Fruit fly (Drosophila melanogaster) whole organism, embryonic: ENCODE data around the gene CG2120.

Experiments
- Atf6 ChIP-seq: fragments of 200-800 bp; sonication (Bioruptor generic); IDR thresholded peaks from 2 replicates; pipeline ENCODE4 v1.3.6; 2022; ENCODE audit warnings: missing biosample characterization, missing genetic modification characterization
- CG10321 ChIP-seq: fragments of 200-800 bp; sonication (Bioruptor generic); IDR thresholded peaks from 2 replicates; pipeline ENCODE4 v1.3.6; 2022; ENCODE audit warnings: missing biosample characterization, missing genetic modification characterization
- CG10462 ChIP-seq: fragments of 200-800 bp; sonication (Bioruptor generic); optimal IDR thresholded peaks from 2 replicates; lab custom pipeline; 2016; ENCODE audit warnings: missing biosample characterization, missing genetic modification characterization
- CG10543 ChIP-seq: fragments of 200-800 bp; sonication (Bioruptor generic); optimal IDR thresholded peaks from 3 replicates; lab custom pipeline; 2017; ENCODE audit warnings: missing biosample characterization, mild to moderate bottlenecking, missing genetic modification characterization, moderate library complexity
- CG11247 ChIP-seq: fragments of 200-800 bp; sonication (Bioruptor generic); IDR thresholded peaks from 2 replicates; pipeline ENCODE4 v1.3.6; 2022; ENCODE audit warnings: missing biosample characterization, missing genetic modification characterization
- CG12104 ChIP-seq: fragments of 200-800 bp; sonication (Bioruptor generic); optimal IDR thresholded peaks from 3 replicates; lab custom pipeline; 2016; ENCODE audit warnings: missing biosample characterization, missing genetic modification characterization
- CG12769 ChIP-seq: fragments of 200-800 bp; sonication (Bioruptor generic); optimal IDR thresholded peaks from 2 replicates; lab custom pipeline; 2019; ENCODE audit warnings: missing biosample characterization, mild to moderate bottlenecking, missing genetic modification characterization, moderate library complexity
- CG13624 ChIP-seq: fragments of 200-800 bp; sonication (Bioruptor generic); optimal IDR thresholded peaks from 2 replicates; lab custom pipeline; 2016; ENCODE audit warnings: missing biosample characterization, missing genetic modification characterization
- CG15269 ChIP-seq: fragments of 200-800 bp; sonication (Bioruptor generic); optimal IDR thresholded peaks from 2 replicates; lab custom pipeline; 2018; ENCODE audit warnings: missing biosample characterization, mild to moderate bottlenecking, missing genetic modification characterization, moderate library complexity
- CG15514 ChIP-seq: fragments of 200-800 bp; sonication (Bioruptor generic); optimal IDR thresholded peaks from 3 replicates; lab custom pipeline; 2017; ENCODE audit warnings: missing biosample characterization, missing genetic modification characterization, mild to moderate bottlenecking, moderate library complexity, missing genetic modification reagents
- CG17829 ChIP-seq: fragments of 200-800 bp; optimal IDR thresholded peaks from 2 replicates; lab custom pipeline; 2019; ENCODE audit warnings: missing biosample characterization, mild to moderate bottlenecking, missing genetic modification characterization, moderate library complexity
- CG1832 ChIP-seq: fragments of 200-800 bp; sonication (Bioruptor generic); optimal IDR thresholded peaks from 2 replicates; lab custom pipeline; 2017; ENCODE audit warnings: missing biosample characterization, mild to moderate bottlenecking, missing genetic modification characterization, inconsistent platforms
- CG18476 ChIP-seq: fragments of 200-800 bp; sonication (Bioruptor generic); optimal IDR thresholded peaks from 2 replicates; lab custom pipeline; 2016; ENCODE audit warnings: missing biosample characterization, mild to moderate bottlenecking, missing genetic modification characterization
- CG2678 ChIP-seq: fragments of 200-800 bp; sonication (Bioruptor generic); optimal IDR thresholded peaks from 3 replicates; lab custom pipeline; 2019; ENCODE audit warnings: missing biosample characterization, mild to moderate bottlenecking, missing genetic modification characterization, moderate library complexity
- CG31441 ChIP-seq: fragments of 200-800 bp; sonication (Bioruptor generic); IDR thresholded peaks from 2 replicates; pipeline ENCODE4 v1.3.6; 2022; ENCODE audit warnings: missing biosample characterization, missing genetic modification characterization
- CG34376 ChIP-seq: fragments of 200-800 bp; sonication (Bioruptor generic); optimal IDR thresholded peaks from 2 replicates; lab custom pipeline; 2018; ENCODE audit warnings: missing biosample characterization, mild to moderate bottlenecking, missing genetic modification characterization
- CG4360 ChIP-seq: fragments of 200-800 bp; sonication (Bioruptor generic); IDR thresholded peaks from 2 replicates; pipeline ENCODE4 v1.3.6; 2022; ENCODE audit warnings: missing biosample characterization, missing genetic modification characterization
- CG6765 ChIP-seq: fragments of 200-800 bp; sonication (Bioruptor generic); optimal IDR thresholded peaks from 3 replicates; lab custom pipeline; 2017; ENCODE audit warnings: missing biosample characterization, mild to moderate bottlenecking, missing genetic modification characterization
- CG9932 ChIP-seq: fragments of 200-800 bp; sonication (Bioruptor generic); IDR thresholded peaks from 2 replicates; pipeline ENCODE4 v1.3.6; 2022; ENCODE audit warnings: missing biosample characterization, missing genetic modification characterization
- CTCF ChIP-seq: fragments of 200-800 bp; sonication (Bioruptor generic); optimal IDR thresholded peaks from 2 replicates; lab custom pipeline; 2017; ENCODE audit warnings: missing biosample characterization, mild to moderate bottlenecking, missing genetic modification characterization, moderate library complexity
- Dip2 ChIP-seq: fragments of 200-800 bp; sonication (Bioruptor generic); IDR thresholded peaks from 2 replicates; pipeline ENCODE4 v1.3.6; 2022; ENCODE audit warnings: missing biosample characterization, missing genetic modification characterization
- Doc3 ChIP-seq: fragments of 200-800 bp; sonication (Bioruptor generic); IDR thresholded peaks from 3 replicates; pipeline ENCODE4 v1.3.6; 2022; ENCODE audit warnings: missing biosample characterization, missing genetic modification characterization; ENCODE audit not compliant: partially characterized antibody
- Ets65A ChIP-seq: fragments of 200-800 bp; sonication (Bioruptor generic); peaks from one replicate; lab custom pipeline; 2016; ENCODE audit warnings: missing biosample characterization, missing genetic modification characterization
- Fer3 ChIP-seq: fragments of 200-800 bp; sonication (Bioruptor generic); optimal IDR thresholded peaks from 2 replicates; lab custom pipeline; 2018; ENCODE audit warnings: missing biosample characterization, mild to moderate bottlenecking, missing genetic modification characterization, moderate library complexity
- Hr78 ChIP-seq, 2 experiments: fragments of 200-800 bp in 1 of 2; fragments of >200 bp in 1 of 2; sonication (Bioruptor generic) in 1 of 2; optimal IDR thresholded peaks; 2 replicates each; lab custom pipeline; 2017 to 2019; ENCODE audit warnings: missing biosample characterization in 2 of 2, missing genetic modification characterization in 2 of 2, mild to moderate bottlenecking in 1 of 2, moderate library complexity in 1 of 2
- Meics ChIP-seq: fragments of 200-800 bp; sonication (Bioruptor generic); optimal IDR thresholded peaks from 2 replicates; lab custom pipeline; 2017; ENCODE audit warnings: missing biosample characterization, mild to moderate bottlenecking, missing genetic modification characterization
- NFAT ChIP-seq: fragments of 200-800 bp; sonication (Bioruptor generic); IDR thresholded peaks from 2 replicates; pipeline ENCODE4 v1.3.6; 2022; ENCODE audit warnings: missing biosample characterization, missing genetic modification characterization
- Sry-β ChIP-seq: fragments of 200-800 bp; sonication (Bioruptor generic); optimal IDR thresholded peaks from 2 replicates; lab custom pipeline; 2018; ENCODE audit warnings: missing biosample characterization, mild to moderate bottlenecking, missing genetic modification characterization, moderate library complexity
- bcd ChIP-seq: fragments of 200-800 bp; sonication (Bioruptor generic); optimal IDR thresholded peaks from 2 replicates; lab custom pipeline; 2017; ENCODE audit warnings: missing biosample characterization, mild to moderate bottlenecking, missing genetic modification characterization
- crol ChIP-seq: fragments of 200-800 bp; sonication (Bioruptor generic); IDR thresholded peaks from 2 replicates; pipeline ENCODE4 v1.3.6; 2022; ENCODE audit warnings: missing biosample characterization, missing genetic modification characterization
- crp ChIP-seq, 2 experiments: fragments of 200-800 bp; sonication (Bioruptor generic); optimal IDR thresholded peaks; 2 replicates in 1 of 2; 3 replicates in 1 of 2; lab custom pipeline; 2017; ENCODE audit warnings: missing biosample characterization in 2 of 2, missing genetic modification characterization in 2 of 2, mild to moderate bottlenecking in 1 of 2, moderate library complexity in 1 of 2
- danr ChIP-seq: fragments of 200-800 bp; sonication (Bioruptor generic); IDR thresholded peaks from 2 replicates; pipeline ENCODE4 v1.3.6; 2022; ENCODE audit warnings: missing biosample characterization, missing genetic modification characterization
- kah ChIP-seq: fragments of 200-800 bp; sonication (Bioruptor generic); optimal IDR thresholded peaks from 2 replicates; lab custom pipeline; 2018; ENCODE audit warnings: missing biosample characterization, mild to moderate bottlenecking, missing genetic modification characterization
- kni ChIP-seq: fragments of 200-800 bp; sonication (Bioruptor generic); optimal IDR thresholded peaks from 3 replicates; lab custom pipeline; 2017; ENCODE audit warnings: mild to moderate bottlenecking, missing biosample characterization, missing genetic modification reagents, missing genetic modification characterization
- lab ChIP-seq: fragments of 200-800 bp; sonication (Bioruptor generic); optimal IDR thresholded peaks from 3 replicates; lab custom pipeline; 2017; ENCODE audit warnings: missing biosample characterization, missing genetic modification characterization, mild to moderate bottlenecking, moderate library complexity, missing genetic modification reagents
- lmd ChIP-seq: fragments of 200-800 bp; sonication (Bioruptor generic); IDR thresholded peaks from 2 replicates; pipeline ENCODE4 v1.3.6; 2022; ENCODE audit warnings: missing biosample characterization, missing genetic modification characterization
- nom ChIP-seq: fragments of 200-800 bp; sonication (Bioruptor generic); optimal IDR thresholded peaks from 2 replicates; lab custom pipeline; 2017; ENCODE audit warnings: missing biosample characterization, missing genetic modification characterization, mild to moderate bottlenecking, moderate library complexity, missing genetic modification reagents
- pzg ChIP-seq: fragments of 200-800 bp; sonication (Bioruptor generic); optimal IDR thresholded peaks from 3 replicates; lab custom pipeline; 2018; ENCODE audit warnings: missing biosample characterization, mild to moderate bottlenecking, missing genetic modification characterization, moderate library complexity
- row ChIP-seq: fragments of 200-800 bp; sonication (Bioruptor generic); IDR thresholded peaks from 3 replicates; pipeline ENCODE4 v1.3.6; 2022; ENCODE audit warnings: missing biosample characterization, missing genetic modification characterization
- sd ChIP-seq: fragments of 200-800 bp; sonication (Bioruptor generic); optimal IDR thresholded peaks from 3 replicates; lab custom pipeline; 2018; ENCODE audit warnings: missing biosample characterization, mild to moderate bottlenecking, missing genetic modification characterization, moderate library complexity
- sug ChIP-seq: fragments of 200-800 bp; optimal IDR thresholded peaks from 2 replicates; lab custom pipeline; 2019; ENCODE audit warnings: missing biosample characterization, mild to moderate bottlenecking, missing genetic modification characterization, moderate library complexity
- tna ChIP-seq: fragments of 200-800 bp; sonication (Bioruptor generic); IDR thresholded peaks from 2 replicates; pipeline ENCODE4 v1.3.6; 2022; ENCODE audit warnings: missing biosample characterization, missing genetic modification characterization; ENCODE audit not compliant: partially characterized antibody

CG2120 gene

DNA sequence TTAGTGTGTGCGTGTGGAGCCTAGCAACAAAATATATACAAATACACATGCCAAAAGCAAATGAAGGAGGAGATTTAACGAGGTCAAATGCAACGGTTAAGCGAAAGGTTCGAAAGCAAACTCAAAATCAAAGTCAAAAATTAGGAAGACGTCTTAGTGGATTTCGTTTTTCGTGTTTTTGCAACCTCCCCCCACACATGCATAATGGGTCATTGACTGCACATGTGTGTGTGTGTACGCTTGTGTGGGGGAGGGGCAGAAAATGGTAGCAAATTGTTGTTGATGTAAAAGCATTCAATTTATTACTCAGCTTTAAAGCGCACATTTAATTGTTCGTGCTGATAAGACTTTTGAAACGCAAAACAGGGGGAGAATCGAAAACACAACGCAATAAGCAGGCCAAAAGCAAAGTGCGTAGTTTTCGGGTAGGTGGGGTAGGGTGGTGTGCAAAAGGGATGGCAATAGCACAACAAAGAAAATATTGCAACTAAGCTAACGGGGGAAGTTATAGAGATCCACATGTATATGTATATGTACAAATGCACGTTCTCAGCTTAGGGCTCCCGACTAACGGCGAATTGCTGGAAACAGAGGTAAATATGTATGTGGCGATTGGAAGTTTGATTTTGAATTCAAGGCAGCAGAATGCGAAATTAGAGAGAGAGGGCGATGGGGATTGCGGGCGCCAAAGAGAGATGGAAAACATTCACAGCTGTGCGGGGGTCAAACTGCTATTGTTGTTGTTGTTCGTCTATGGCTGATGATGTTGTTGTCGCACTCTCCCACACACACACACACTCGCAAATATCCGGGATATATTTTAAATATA, 42.5 kb upstream of the CG2120 start:
- TF ChIP-seq crp (GFP tag; optimal IDR thresholded peaks at IDR 0.05; lab: Kevin White, UChicago), result peak in 1 of 2 experiments; percentile 62
- TF ChIP-seq NFAT, result no peak
- TF ChIP-seq sug (tag; lab: Kevin White, UChicago), result peak; percentile 78
- peak; percentile 21 for TF ChIP-seq kni
- TF ChIP-seq Hr78 (GFP tag; optimal IDR thresholded peaks at IDR 0.05; lab: Kevin White, UChicago), result peak in 1 of 2 experiments; percentile 80
- no peak for TF ChIP-seq CG31441 (GFP tag; lab: Robert Waterston, UW)
- peak; percentile 1 for TF ChIP-seq nom
- no peak for TF ChIP-seq CG15514 (GFP tag; lab: Kevin White, UChicago)
- TF ChIP-seq CG6765 (GFP tag; lab: Kevin White, UChicago), result peak; percentile 58
- TF ChIP-seq Ets65A, result peak; percentile 59
- 0 out of 2 replicates have a peak, but pooled peaks have one; percentile 7 for TF ChIP-seq lmd (GFP tag; lab: Robert Waterston, UW)
- TF ChIP-seq lab (GFP tag; lab: Kevin White, UChicago), result no peak
- TF ChIP-seq sd (tag; lab: Kevin White, UChicago), result peak; percentile 7
- TF ChIP-seq pzg (GFP tag; lab: Kevin White, UChicago), result no peak
- TF ChIP-seq Atf6 (GFP tag; lab: Robert Waterston, UW), result 0 out of 2 replicates have a peak, but pooled peaks have one; percentile 23
- peak; percentile 93 for TF ChIP-seq CG4360 (GFP tag; lab: Robert Waterston, UW)
- no peak for TF ChIP-seq tna (GFP tag; lab: Robert Waterston, UW)
- peak; percentile 4 for TF ChIP-seq CG34376 (GFP tag; lab: Kevin White, UChicago)
- peak; percentile 4 for TF ChIP-seq CG2678
- TF ChIP-seq Doc3 (GFP tag; lab: Robert Waterston, UW), result no peak
- no peak for TF ChIP-seq row (GFP tag; lab: Robert Waterston, UW)
- TF ChIP-seq CG10462, result no peak
- TF ChIP-seq CTCF (GFP tag; lab: Kevin White, UChicago), result no peak
- no peak for TF ChIP-seq danr
- peak; percentile 14 for TF ChIP-seq Meics (GFP tag; lab: Kevin White, UChicago)
- TF ChIP-seq kah (GFP tag; lab: Kevin White, UChicago), result no peak
- TF ChIP-seq crol (GFP tag; lab: Robert Waterston, UW), result peak; percentile 45
- peak; percentile 57 for TF ChIP-seq CG10543 (GFP tag; lab: Kevin White, UChicago)
- peak; percentile 75 for TF ChIP-seq CG10321 (GFP tag; lab: Robert Waterston, UW)
- TF ChIP-seq Fer3 (tag; lab: Kevin White, UChicago), result peak; percentile 9
- 0 out of 2 replicates have a peak, but pooled peaks have one; percentile 16 for TF ChIP-seq CG9932
- no peak for TF ChIP-seq Sry-β (GFP tag; lab: Kevin White, UChicago)
- peak; percentile 74 for TF ChIP-seq CG1832 (GFP tag; lab: Kevin White, UChicago)
- no peak for TF ChIP-seq bcd (GFP tag; lab: Kevin White, UChicago)
- TF ChIP-seq CG11247 (GFP tag; lab: Robert Waterston, UW), result no peak
- no peak for TF ChIP-seq Dip2 (GFP tag; lab: Robert Waterston, UW)
- no peak for TF ChIP-seq CG17829 (tag; lab: Kevin White, UChicago)
- TF ChIP-seq CG15269 (tag; lab: Kevin White, UChicago), result no peak
- no peak for TF ChIP-seq CG18476
- TF ChIP-seq CG13624, result peak; percentile 95
- TF ChIP-seq CG12769, result peak; percentile 23
- TF ChIP-seq CG12104 (GFP tag; lab: Kevin White, UChicago), result no peak
- TF ChIP-seq, all 482 proteins: peak for 22
